Worm (Caenorhabditis elegans): ENCODE results near the gene aagr-3.

aagr-3 gene

DNA sequence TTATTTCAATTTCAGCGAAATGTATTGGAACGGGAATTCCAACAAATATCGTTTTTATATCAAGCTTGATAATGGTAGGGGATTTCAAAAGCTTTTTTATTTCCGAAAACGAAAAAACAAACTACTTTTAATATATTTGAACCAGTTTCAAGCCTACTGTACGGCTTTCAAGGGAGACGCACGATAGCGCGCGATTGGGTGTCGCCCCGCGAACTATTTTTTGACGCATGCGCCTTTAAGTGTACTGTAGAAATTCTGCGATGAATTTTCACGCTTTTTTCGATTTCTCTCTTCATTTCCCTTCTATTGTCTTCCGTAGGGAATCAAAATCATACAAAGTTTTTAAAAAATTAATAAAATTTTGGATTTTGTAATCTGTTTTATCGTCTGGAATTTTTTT is 25.8 kb downstream of the aagr-3 start:
- TF ChIP-seq nhr-28 (tag; optimal IDR thresholded peaks at IDR 0.05) (no peak), unc-62 (GFP tag; optimal IDR thresholded peaks at IDR 0.05) (no peak), elt-1 (tag; optimal IDR thresholded peaks at IDR 0.05) (no peak), nfya-1 (tag; optimal IDR thresholded peaks at IDR 0.05; ENCODE audit: insufficient read depth) (no peak), hmg-11 (tag; optimal IDR thresholded peaks at IDR 0.05) (no peak), elt-3 (tag; optimal IDR thresholded peaks at IDR 0.05) (no peak), nhr-77 (tag; optimal IDR thresholded peaks at IDR 0.05) (no peak), ztf-4 (tag; optimal IDR thresholded peaks at IDR 0.05) (no peak), nhr-23 (tag; optimal IDR thresholded peaks at IDR 0.05) (no peak), pqm-1 (tag; optimal IDR thresholded peaks at IDR 0.05) (no peak)

DNA sequence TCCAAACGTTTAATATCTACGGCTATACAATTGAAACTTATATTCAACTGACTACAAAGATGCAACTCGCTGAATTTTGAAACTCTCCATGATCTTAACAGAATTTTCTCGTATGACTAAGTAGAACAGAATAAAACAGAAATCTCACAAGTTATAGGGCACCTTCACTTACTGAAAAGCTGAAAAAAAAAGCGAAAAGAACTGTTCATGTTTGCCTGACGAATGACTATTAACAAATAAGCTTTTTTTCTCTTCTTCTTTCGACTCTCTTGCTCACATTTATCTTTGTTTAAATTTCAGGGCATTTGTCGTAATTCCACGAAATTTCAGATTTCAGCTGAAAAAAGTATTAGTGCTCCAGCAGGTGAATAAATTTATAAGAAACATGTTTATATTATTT is 26.6 kb downstream of the aagr-3 start, which contains the start of gene xbx-6:
TSS of gene xbx-6 (plus strand) at position 301 of the 400 bp plus-strand sequence.
- TF ChIP-seq ceh-16 (tag; optimal IDR thresholded peaks at IDR 0.05) (no peak), skn-1 (tag; optimal IDR thresholded peaks at IDR 0.05) (no peak), nhr-23 (tag; optimal IDR thresholded peaks at IDR 0.05) (no peak), egl-27 (tag; optimal IDR thresholded peaks at IDR 0.05) (no peak), egl-5 (tag; optimal IDR thresholded peaks at IDR 0.05) (no peak), ceh-9 (tag; optimal IDR thresholded peaks at IDR 0.05) (no peak), unc-39 (tag; optimal IDR thresholded peaks at IDR 0.05) (no peak), nhr-76 (tag; optimal IDR thresholded peaks at IDR 0.05) (no peak), sea-2 (GFP tag; optimal IDR thresholded peaks at IDR 0.05) (no peak), elt-3 (tag; optimal IDR thresholded peaks at IDR 0.05) (no peak), ceh-28 (tag; optimal IDR thresholded peaks at IDR 0.05) (no peak), nhr-67 (tag; optimal IDR thresholded peaks at IDR 0.05) (no peak), zag-1 (tag; optimal IDR thresholded peaks at IDR 0.05) (no peak), lsy-12 (tag; optimal IDR thresholded peaks at IDR 0.05) (no peak), eor-1 (tag; optimal IDR thresholded peaks at IDR 0.05) (no peak), ama-1 (optimal IDR thresholded peaks at IDR 0.05) (no peak), ZK546.5 (tag; optimal IDR thresholded peaks at IDR 0.05) (no peak)

DNA sequence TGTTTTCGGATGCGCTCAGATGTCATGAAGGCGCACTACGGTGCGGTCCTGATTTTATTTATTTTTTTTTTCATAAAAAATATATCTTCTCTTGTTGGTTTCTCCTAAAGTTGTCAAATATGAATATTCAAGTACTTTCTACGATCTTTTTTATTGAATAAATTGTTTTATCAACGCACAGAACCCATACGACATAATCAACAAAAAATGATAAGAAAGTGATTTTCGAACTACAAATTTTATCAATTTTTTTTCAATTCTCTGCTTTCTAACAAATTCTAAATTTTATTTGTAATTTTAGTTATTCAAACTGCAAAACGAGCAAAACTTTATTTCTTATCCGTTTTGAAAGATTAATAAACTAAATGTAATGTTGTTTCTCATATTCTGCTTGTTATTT is 27.5 kb downstream of the aagr-3 start:
- TF ChIP-seq ama-1 (optimal IDR thresholded peaks at IDR 0.05) (no peak), ceh-28 (tag; optimal IDR thresholded peaks at IDR 0.05) (no peak), nhr-11 (tag; optimal IDR thresholded peaks at IDR 0.05) (no peak), daf-12 (tag; optimal IDR thresholded peaks at IDR 0.05) (no peak), elt-1 (tag; optimal IDR thresholded peaks at IDR 0.05) (no peak), nhr-77 (tag; optimal IDR thresholded peaks at IDR 0.05) (no peak), nhr-12 (tag; optimal IDR thresholded peaks at IDR 0.05) (no peak), mml-1 (tag; optimal IDR thresholded peaks at IDR 0.05) (no peak), jun-1 (tag; optimal IDR thresholded peaks at IDR 0.05) (no peak), elt-2 (tag; optimal IDR thresholded peaks at IDR 0.05) (peak; percentile 70), R02D3.7 (tag; optimal IDR thresholded peaks at IDR 0.05) (no peak), skn-1 (tag; optimal IDR thresholded peaks at IDR 0.05) (no peak), pqm-1 (tag; optimal IDR thresholded peaks at IDR 0.05) (peak; percentile 32)

DNA sequence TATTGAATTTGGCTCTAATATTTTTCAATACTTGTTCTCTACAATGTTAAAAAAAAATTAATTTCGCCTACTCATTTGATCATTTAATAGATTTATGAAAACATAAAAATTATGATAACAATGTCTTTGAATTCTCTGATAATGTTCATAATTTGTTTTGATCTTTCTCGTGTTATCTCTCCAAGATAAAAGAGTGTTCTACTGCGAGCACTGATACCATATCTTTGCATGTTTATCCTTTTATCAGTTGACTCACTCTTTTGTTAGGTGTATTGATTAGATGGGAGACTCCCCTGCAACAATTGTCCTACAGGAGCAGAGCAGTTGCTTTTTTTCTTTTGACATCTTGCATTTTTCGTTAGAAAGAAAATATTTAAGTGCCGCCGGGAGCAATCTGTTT is 30.1 kb downstream of the aagr-3 start:
- TF ChIP-seq mml-1 (tag; optimal IDR thresholded peaks at IDR 0.05) (no peak), elt-2 (tag; optimal IDR thresholded peaks at IDR 0.05) (peak; percentile 15)

DNA sequence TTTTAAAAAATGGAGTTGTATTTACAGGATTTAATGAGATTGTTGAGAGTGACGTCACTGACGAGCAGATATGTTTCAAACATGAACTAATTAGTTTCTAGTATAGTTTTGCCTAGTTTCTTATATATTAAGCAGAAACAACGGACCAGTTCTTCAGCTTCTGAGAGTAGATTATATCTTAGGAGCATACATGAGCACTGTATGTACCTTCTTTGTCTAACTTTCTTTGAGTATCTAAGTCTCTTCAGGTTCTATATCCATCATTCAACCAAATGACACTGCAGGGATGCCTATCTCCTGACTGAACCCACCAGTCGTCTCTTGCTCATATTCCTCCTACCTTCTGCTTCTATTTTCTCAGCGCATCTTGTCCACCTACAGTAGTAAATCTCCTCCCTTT is 32.6 kb downstream of the aagr-3 start, which contains the start of gene her-1:
TSS of gene her-1 (plus strand) at position 301 of the 400 bp plus-strand sequence.
- TF ChIP-seq lsy-12 (tag; optimal IDR thresholded peaks at IDR 0.05) = no peak
- TF ChIP-seq eor-1 (tag; optimal IDR thresholded peaks at IDR 0.05) = no peak
- no peak for TF ChIP-seq R02D3.7 (tag; optimal IDR thresholded peaks at IDR 0.05)
- no peak for TF ChIP-seq hmg-11 (tag; optimal IDR thresholded peaks at IDR 0.05)
- no peak for TF ChIP-seq mml-1 (tag; optimal IDR thresholded peaks at IDR 0.05)

DNA sequence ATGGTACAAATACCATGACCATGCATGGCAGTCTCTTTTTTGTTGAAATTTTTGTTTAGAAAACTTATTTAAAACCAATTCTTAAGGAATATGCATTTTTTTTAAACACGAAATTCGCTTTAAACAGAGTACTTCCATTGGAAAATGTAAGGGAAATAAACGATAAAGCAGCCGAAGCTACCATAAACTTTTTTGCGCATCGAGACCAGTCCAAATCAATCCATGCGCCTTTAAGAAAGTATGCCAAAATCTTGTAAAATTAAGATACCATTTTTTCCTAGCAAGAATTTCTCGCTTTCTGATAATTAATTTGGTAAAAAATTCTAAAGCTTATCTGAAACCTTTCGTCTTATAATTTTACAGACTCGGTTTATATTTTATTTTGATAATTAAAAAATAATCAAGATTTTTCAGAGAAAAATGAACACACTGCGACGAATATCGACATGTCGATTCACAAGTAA is 36.6 kb downstream of the aagr-3 start, which contains the start of gene ZK287.7:
TSS of gene ZK287.7 (plus strand) at position 414 of the 464 bp plus-strand sequence.
- no peak for TF ChIP-seq ceh-9 (tag; optimal IDR thresholded peaks at IDR 0.05)
- no peak for TF ChIP-seq nhr-11 (tag; optimal IDR thresholded peaks at IDR 0.05)
- TF ChIP-seq egl-27 (tag; optimal IDR thresholded peaks at IDR 0.05) = no peak
- TF ChIP-seq nhr-67 (tag; optimal IDR thresholded peaks at IDR 0.05) = no peak

Measured in whole organism, L3 larva.